Fruit fly (Drosophila melanogaster) whole organism, embryonic: ENCODE results near the gene RpL13.

Experiments
- Aef1 ChIP-seq: fragments of 200-800 bp; sonication (Bioruptor generic); IDR thresholded peaks from 3 replicates; pipeline ENCODE4 v1.3.6; 2022; ENCODE audit warnings: missing biosample characterization, missing genetic modification characterization
- Blimp-1 ChIP-seq: fragments of 200-800 bp; sonication (Bioruptor generic); optimal IDR thresholded peaks from 3 replicates; lab custom pipeline; 2018; ENCODE audit warnings: missing biosample characterization, missing genetic modification characterization, mild to moderate bottlenecking, moderate library complexity, missing genetic modification reagents
- CG10147 ChIP-seq: fragments of 200-800 bp; sonication (Bioruptor generic); optimal IDR thresholded peaks from 2 replicates; lab custom pipeline; 2019; ENCODE audit warnings: missing biosample characterization, mild to moderate bottlenecking, missing genetic modification characterization, moderate library complexity
- CG11456 ChIP-seq: fragments of 200-800 bp; sonication (Bioruptor generic); IDR thresholded peaks from 3 replicates; pipeline ENCODE4 v1.3.6; 2022; ENCODE audit warnings: missing biosample characterization, missing genetic modification characterization
- CG11504 ChIP-seq: fragments of 200-800 bp; sonication (Bioruptor generic); optimal IDR thresholded peaks from 3 replicates; lab custom pipeline; 2019; ENCODE audit warnings: missing biosample characterization, mild to moderate bottlenecking, missing genetic modification characterization, moderate library complexity
- CG11695 ChIP-seq: fragments of 200-800 bp; sonication (Bioruptor generic); IDR thresholded peaks from 3 replicates; pipeline ENCODE4 v1.3.6; 2022; ENCODE audit warnings: missing biosample characterization, missing genetic modification characterization
- CG11696 ChIP-seq: fragments of 200-800 bp; sonication (Bioruptor generic); IDR thresholded peaks from 2 replicates; pipeline ENCODE4 v1.3.6; 2022; ENCODE audit warnings: missing biosample characterization, missing genetic modification characterization
- CG15514 ChIP-seq: fragments of 200-800 bp; sonication (Bioruptor generic); optimal IDR thresholded peaks from 3 replicates; lab custom pipeline; 2017; ENCODE audit warnings: missing biosample characterization, missing genetic modification characterization, mild to moderate bottlenecking, moderate library complexity, missing genetic modification reagents
- CG17186 ChIP-seq: fragments of 200-800 bp; sonication (Bioruptor generic); optimal IDR thresholded peaks from 3 replicates; lab custom pipeline; 2017; ENCODE audit warnings: missing biosample characterization, missing genetic modification reagents, missing genetic modification characterization
- CG2202 ChIP-seq: fragments of 200-800 bp; sonication (Bioruptor generic); optimal IDR thresholded peaks from 2 replicates; lab custom pipeline; 2018; ENCODE audit warnings: missing biosample characterization, mild to moderate bottlenecking, missing genetic modification characterization
- CG2712 ChIP-seq: fragments of 200-800 bp; optimal IDR thresholded peaks from 3 replicates; lab custom pipeline; 2019; ENCODE audit warnings: missing biosample characterization, mild to moderate bottlenecking, missing genetic modification characterization, moderate library complexity
- CG3163 ChIP-seq: fragments of 200-800 bp; sonication (Bioruptor generic); optimal IDR thresholded peaks from 3 replicates; lab custom pipeline; 2016; ENCODE audit warnings: missing biosample characterization, missing genetic modification characterization
- CG32532 ChIP-seq: fragments of 200-800 bp; sonication (Bioruptor generic); IDR thresholded peaks from 2 replicates; pipeline ENCODE4 v1.3.6; 2022; ENCODE audit warnings: missing biosample characterization, missing genetic modification characterization
- CG34376 ChIP-seq: fragments of 200-800 bp; sonication (Bioruptor generic); optimal IDR thresholded peaks from 2 replicates; lab custom pipeline; 2018; ENCODE audit warnings: missing biosample characterization, mild to moderate bottlenecking, missing genetic modification characterization
- CG42726 ChIP-seq: fragments of 200-800 bp; sonication (Bioruptor generic); IDR thresholded peaks from 2 replicates; pipeline ENCODE4 v1.3.6; 2022; ENCODE audit warnings: missing biosample characterization, missing genetic modification characterization; ENCODE audit not compliant: partially characterized antibody
- CG6813 ChIP-seq: fragments of 200-800 bp; sonication (Bioruptor generic); optimal IDR thresholded peaks from 2 replicates; lab custom pipeline; 2017; ENCODE audit warnings: missing biosample characterization, missing genetic modification characterization, mild to moderate bottlenecking, moderate library complexity, missing genetic modification reagents
- CG8359 ChIP-seq: fragments of 200-800 bp; sonication (Bioruptor generic); optimal IDR thresholded peaks from 2 replicates; lab custom pipeline; 2017; ENCODE audit warnings: missing biosample characterization, mild to moderate bottlenecking, missing genetic modification characterization, borderline replicate concordance
- CG9727 ChIP-seq: fragments of 200-800 bp; sonication (Bioruptor generic); optimal IDR thresholded peaks from 3 replicates; lab custom pipeline; 2017; ENCODE audit warnings: missing biosample characterization, mild to moderate bottlenecking, missing genetic modification characterization
- CG9797 ChIP-seq: fragments of 200-800 bp; sonication (Bioruptor generic); optimal IDR thresholded peaks from 3 replicates; lab custom pipeline; 2018; ENCODE audit warnings: missing biosample characterization, mild to moderate bottlenecking, missing genetic modification characterization
- Dip2 ChIP-seq: fragments of 200-800 bp; sonication (Bioruptor generic); IDR thresholded peaks from 2 replicates; pipeline ENCODE4 v1.3.6; 2022; ENCODE audit warnings: missing biosample characterization, missing genetic modification characterization
- Dip3 ChIP-seq: fragments of 200-800 bp; sonication (Bioruptor generic); optimal IDR thresholded peaks from 3 replicates; lab custom pipeline; 2016; ENCODE audit warnings: missing biosample characterization, missing genetic modification characterization
- Dref ChIP-seq: fragments of 200-800 bp; sonication (Bioruptor generic); IDR thresholded peaks from 2 replicates; pipeline ENCODE4 v1.3.6; 2022; ENCODE audit warnings: missing biosample characterization, missing genetic modification characterization
- HHEX ChIP-seq: fragments of 200-800 bp; sonication (Bioruptor generic); optimal IDR thresholded peaks from 3 replicates; lab custom pipeline; 2017; ENCODE audit warnings: missing biosample characterization, mild to moderate bottlenecking, missing genetic modification characterization, missing genetic modification reagents
- HLH3B ChIP-seq: fragments of 200-800 bp; sonication (Bioruptor generic); IDR thresholded peaks from 2 replicates; pipeline ENCODE4 v1.3.6; 2022; ENCODE audit warnings: missing biosample characterization, missing genetic modification characterization
- HLHmδ ChIP-seq: fragments of 200-800 bp; sonication (Bioruptor generic); optimal IDR thresholded peaks from 2 replicates; lab custom pipeline; 2018; ENCODE audit warnings: missing biosample characterization, mild to moderate bottlenecking, missing genetic modification characterization, moderate library complexity
- Hey ChIP-seq: fragments of 200-800 bp; sonication (Bioruptor generic); optimal IDR thresholded peaks from 3 replicates; lab custom pipeline; 2018; ENCODE audit warnings: missing biosample characterization, mild to moderate bottlenecking, missing genetic modification characterization
- Hmr ChIP-seq: fragments of 200-800 bp; sonication (Bioruptor generic); optimal IDR thresholded peaks from 3 replicates; lab custom pipeline; 2017; ENCODE audit warnings: mild to moderate bottlenecking, missing biosample characterization, missing genetic modification reagents, missing genetic modification characterization
- Jarid2 ChIP-seq: fragments of 200-800 bp; sonication (Bioruptor generic); optimal IDR thresholded peaks from 3 replicates; lab custom pipeline; 2017; ENCODE audit warnings: mild to moderate bottlenecking, missing biosample characterization, missing genetic modification reagents, missing genetic modification characterization
- Lhr ChIP-seq: fragments of 200-800 bp; sonication (Bioruptor generic); optimal IDR thresholded peaks from 3 replicates; lab custom pipeline; 2017; ENCODE audit warnings: mild to moderate bottlenecking, missing biosample characterization, missing genetic modification reagents, missing genetic modification characterization
- NFAT ChIP-seq: fragments of 200-800 bp; sonication (Bioruptor generic); IDR thresholded peaks from 2 replicates; pipeline ENCODE4 v1.3.6; 2022; ENCODE audit warnings: missing biosample characterization, missing genetic modification characterization
- Nf-YC ChIP-seq: fragments of 200-800 bp; optimal IDR thresholded peaks from 3 replicates; lab custom pipeline; 2019; ENCODE audit warnings: missing biosample characterization, mild to moderate bottlenecking, missing genetic modification characterization, moderate library complexity
- PHDP ChIP-seq: fragments of 200-800 bp; sonication (Bioruptor generic); optimal IDR thresholded peaks from 3 replicates; lab custom pipeline; 2018; ENCODE audit warnings: missing biosample characterization, mild to moderate bottlenecking, missing genetic modification characterization, moderate library complexity
- Rfx ChIP-seq: fragments of 200-800 bp; sonication (Bioruptor generic); IDR thresholded peaks from 2 replicates; pipeline ENCODE4 v1.3.6; 2022; ENCODE audit warnings: missing biosample characterization, missing genetic modification characterization
- ac ChIP-seq: fragments of 200-800 bp; sonication (Bioruptor generic); optimal IDR thresholded peaks from 3 replicates; lab custom pipeline; 2017; ENCODE audit warnings: missing biosample characterization, mild to moderate bottlenecking, missing genetic modification characterization
- al ChIP-seq: fragments of 200-800 bp; sonication (Bioruptor generic); IDR thresholded peaks from 2 replicates; pipeline ENCODE4 v1.3.6; 2022; ENCODE audit warnings: missing biosample characterization, missing genetic modification characterization
- ash1 ChIP-seq: fragments of 200-800 bp; sonication (Bioruptor generic); optimal IDR thresholded peaks from 2 replicates; lab custom pipeline; 2018; ENCODE audit warnings: missing biosample characterization, mild to moderate bottlenecking, missing genetic modification characterization
- bab2 ChIP-seq: fragments of 200-800 bp; sonication (Bioruptor generic); optimal IDR thresholded peaks from 2 replicates; lab custom pipeline; 2016; ENCODE audit warnings: missing biosample characterization, missing genetic modification characterization
- chinmo ChIP-seq: fragments of 200-800 bp; sonication (Bioruptor generic); IDR thresholded peaks from 4 replicates; pipeline ENCODE4 v1.3.6; 2022; ENCODE audit warnings: missing biosample characterization, missing genetic modification characterization; ENCODE audit not compliant: partially characterized antibody
- chm ChIP-seq: fragments of 200-800 bp; sonication (Bioruptor generic); IDR thresholded peaks from 2 replicates; pipeline ENCODE4 v1.3.6; 2022; ENCODE audit warnings: missing biosample characterization, missing genetic modification characterization
- her ChIP-seq: fragments of 200-800 bp; sonication (Bioruptor generic); optimal IDR thresholded peaks from 2 replicates; lab custom pipeline; 2016; ENCODE audit warnings: missing biosample characterization, missing genetic modification characterization
- jing ChIP-seq: fragments of 200-800 bp; sonication (Bioruptor generic); optimal IDR thresholded peaks from 2 replicates; lab custom pipeline; 2018; ENCODE audit warnings: missing biosample characterization, mild to moderate bottlenecking, missing genetic modification characterization
- p53 ChIP-seq: fragments of 200-800 bp; sonication (Bioruptor generic); optimal IDR thresholded peaks from 2 replicates; lab custom pipeline; 2016; ENCODE audit warnings: missing biosample characterization, missing genetic modification characterization
- pb ChIP-seq: fragments of 200-800 bp; sonication (Bioruptor generic); optimal IDR thresholded peaks from 3 replicates; lab custom pipeline; 2016; ENCODE audit warnings: missing biosample characterization, missing genetic modification characterization
- pho ChIP-seq: fragments of 200-800 bp; sonication (Bioruptor generic); optimal IDR thresholded peaks from 2 replicates; lab custom pipeline; 2016; ENCODE audit warnings: missing biosample characterization, missing genetic modification characterization
- psq ChIP-seq: fragments of 200-800 bp; sonication (Bioruptor generic); optimal IDR thresholded peaks from 2 replicates; lab custom pipeline; 2017; ENCODE audit warnings: missing biosample characterization, missing genetic modification characterization
- sd ChIP-seq: fragments of 200-800 bp; sonication (Bioruptor generic); optimal IDR thresholded peaks from 3 replicates; lab custom pipeline; 2018; ENCODE audit warnings: missing biosample characterization, mild to moderate bottlenecking, missing genetic modification characterization, moderate library complexity
- sim ChIP-seq: fragments of 200-800 bp; sonication (Bioruptor generic); IDR thresholded peaks from 2 replicates; pipeline ENCODE4 v1.3.6; 2022; ENCODE audit warnings: missing biosample characterization, missing genetic modification characterization
- stc ChIP-seq: fragments of 200-800 bp; sonication (Bioruptor generic); IDR thresholded peaks from 2 replicates; pipeline ENCODE4 v1.3.6; 2022; ENCODE audit warnings: missing biosample characterization, missing genetic modification characterization
- sug ChIP-seq: fragments of 200-800 bp; optimal IDR thresholded peaks from 2 replicates; lab custom pipeline; 2019; ENCODE audit warnings: missing biosample characterization, mild to moderate bottlenecking, missing genetic modification characterization, moderate library complexity
- vfl ChIP-seq: fragments of 200-800 bp; sonication (Bioruptor generic); optimal IDR thresholded peaks from 2 replicates; lab custom pipeline; 2016; ENCODE audit warnings: missing biosample characterization, missing genetic modification characterization
- z ChIP-seq: fragments of 200-800 bp; sonication (Bioruptor generic); IDR thresholded peaks from 3 replicates; pipeline ENCODE4 v1.3.6; 2022; ENCODE audit warnings: missing biosample characterization, missing genetic modification characterization

RpL13 gene

dm6 chr2L:9947265-9947664, 19.8 kb upstream of the RpL13 start, which contains the start of gene CG5853 (continued):
- TF ChIP-seq chm (GFP tag; lab: Robert Waterston, UW) (no peak), CG34376 (GFP tag; lab: Kevin White, UChicago) (peak; percentile 63), CG42726 (GFP tag; lab: Robert Waterston, UW) (no peak), chinmo (GFP tag; lab: Robert Waterston, UW) (peak; percentile 87; the same call in 3 of the 4 replicates), HLH3B (GFP tag; lab: Robert Waterston, UW) (0 out of 2 replicates have a peak, but pooled peaks have one; percentile 14), ash1 (GFP tag; lab: Kevin White, UChicago) (peak; percentile 52), sug (tag; lab: Kevin White, UChicago) (peak; percentile 76), z (GFP tag; lab: Robert Waterston, UW) (0 out of 3 replicates have a peak, but pooled peaks have one; percentile 28), CG9727 (GFP tag; lab: Kevin White, UChicago) (no peak), HHEX (GFP tag; lab: Kevin White, UChicago) (peak; percentile 13), her (no peak), Dref (GFP tag; lab: Robert Waterston, UW) (peak; percentile 34; the same call in 1 of the 2 replicates), pho (GFP tag; lab: Kevin White, UChicago) (peak; percentile 7), psq (GFP tag; lab: Kevin White, UChicago) (no peak), CG17186 (GFP tag; lab: Kevin White, UChicago) (no peak), CG6813 (GFP tag; lab: Kevin White, UChicago) (no peak), Rfx (peak; percentile 52), sd (tag; lab: Kevin White, UChicago) (peak; percentile 11), Hey (peak; percentile 66), Aef1 (no peak), CG15514 (GFP tag; lab: Kevin White, UChicago) (peak; percentile 25), CG32532 (peak; percentile 52; the same call in 1 of the 2 replicates), CG3163 (GFP tag; lab: Kevin White, UChicago) (peak; percentile 25), Jarid2 (GFP tag; lab: Kevin White, UChicago) (peak; percentile 40), CG2712 (no peak), HLHmδ (GFP tag; lab: Kevin White, UChicago) (no peak), NFAT (GFP tag; lab: Robert Waterston, UW) (0 out of 2 replicates have a peak, but pooled peaks have one; percentile 32), jing (no peak), p53 (GFP tag; lab: Kevin White, UChicago) (no peak), Hmr (no peak), sim (GFP tag; lab: Robert Waterston, UW) (no peak), ac (GFP tag; lab: Kevin White, UChicago) (no peak), CG11696 (GFP tag; lab: Robert Waterston, UW) (no peak), Dip3 (no peak), Dip2 (GFP tag; lab: Robert Waterston, UW) (no peak), CG10147 (GFP tag; lab: Kevin White, UChicago) (no peak), Lhr (no peak), CG9797 (no peak), CG2202 (no peak), CG11504 (tag; lab: Kevin White, UChicago) (no peak), al (GFP tag; lab: Robert Waterston, UW) (no peak), CG11456 (GFP tag; lab: Robert Waterston, UW) (no peak), CG11695 (GFP tag; lab: Robert Waterston, UW) (0 out of 3 replicates have a peak, but pooled peaks have one; percentile 30), CG8359 (GFP tag; lab: Kevin White, UChicago) (no peak), Blimp-1 (GFP tag; lab: Kevin White, UChicago) (no peak), pb (peak; percentile 1), stc (no peak), Nf-YC (no peak), bab2 (GFP tag; lab: Kevin White, UChicago) (no peak), vfl (no peak), PHDP (peak; percentile 4)
